Worm (Caenorhabditis elegans) whole organism, midembryonic: ENCODE data around the gene ech-5.

ENCODE experiments used
- T22C8.4 ChIP-seq: fragments of 200-800 bp; sonication (Bioruptor generic); IDR thresholded peaks from 2 replicates; pipeline ENCODE4 v1.3.6; 2022; ENCODE audit warnings: missing genetic modification characterization, missing compliant biosample characterization
- cog-1 ChIP-seq: sonication (generic microtip); optimal IDR thresholded peaks from 2 replicates; lab custom pipeline; 2016; ENCODE audit warnings: missing genetic modification characterization, missing compliant biosample characterization
- flt-1 ChIP-seq: fragments of 200-800 bp; sonication (Bioruptor generic); IDR thresholded peaks from 2 replicates; pipeline ENCODE4 v1.3.6; 2022; ENCODE audit warnings: missing genetic modification characterization, missing compliant biosample characterization
- klf-2 ChIP-seq: fragments of 200-800 bp; sonication (Bioruptor generic); conservative IDR thresholded peaks from 2 replicates; pipeline ENCODE4 v1.3.6; 2022; ENCODE audit warnings: missing genetic modification reagents, missing genetic modification characterization, missing compliant biosample characterization
- med-1 ChIP-seq: sonication (generic microtip); optimal IDR thresholded peaks from 2 replicates; lab custom pipeline; 2017; ENCODE audit warnings: missing genetic modification characterization, mild to moderate bottlenecking, missing compliant biosample characterization, antibody characterized with exemption, missing genetic modification reagents; ENCODE audit not compliant: insufficient read depth
- ref-1 ChIP-seq: fragments of 200-800 bp; sonication (Bioruptor generic); conservative IDR thresholded peaks from 2 replicates; pipeline ENCODE4 v1.3.6; 2022; ENCODE audit warnings: missing genetic modification reagents, missing genetic modification characterization, missing compliant biosample characterization
- tab-1 ChIP-seq: fragments of 200-800 bp; sonication (Bioruptor generic); IDR thresholded peaks from 2 replicates; pipeline ENCODE4 v1.3.6; 2022; ENCODE audit warnings: missing genetic modification characterization, missing compliant biosample characterization
- ztf-23 ChIP-seq: fragments of 200-800 bp; sonication (Bioruptor generic); IDR thresholded peaks from 2 replicates; pipeline ENCODE4 v1.3.6; 2022; ENCODE audit warnings: missing genetic modification reagents, missing genetic modification characterization, missing compliant biosample characterization
- ztf-29 ChIP-seq: fragments of 200-800 bp; sonication (Bioruptor generic); IDR thresholded peaks from 2 replicates; pipeline ENCODE4 v1.3.6; 2022; ENCODE audit warnings: missing genetic modification reagents, missing genetic modification characterization, missing compliant biosample characterization

ech-5 gene

ce11 chrIV:796521-797073 is at the start of gene ech-5, which contains the start of gene F56B3.11:
ech-5 (plus strand) TSS chrIV:797023.
F56B3.11 (minus strand) TSS chrIV:796571.
- TF ChIP-seq flt-1 (GFP tag; lab: Robert Waterston, UW) (peak; percentile 44; the same call in 1 of the 2 replicates), cog-1 (tag; lab: Kevin White, UChicago) (peak; percentile 87), klf-2 (peak; percentile 81), ztf-29 (GFP tag; lab: Robert Waterston, UW) (no peak; the same call in 1 of the 2 replicates), ztf-23 (GFP tag; lab: Robert Waterston, UW) (peak; percentile 79)

ce11 chrIV:749557-749956 is 47.3 kb upstream of the ech-5 start:
- TF ChIP-seq ref-1 (GFP tag; lab: Robert Waterston, UW), result no peak
- TF ChIP-seq tab-1 (GFP tag; lab: Robert Waterston, UW), result no peak
- TF ChIP-seq flt-1 (GFP tag; lab: Robert Waterston, UW), result no peak
- no peak for TF ChIP-seq ztf-23 (GFP tag; lab: Robert Waterston, UW)
- no peak for TF ChIP-seq med-1
- TF ChIP-seq cog-1 (tag; lab: Kevin White, UChicago), result no peak

ce11 chrIV:754357-754972 is 42.4 kb upstream of the ech-5 start:
- TF ChIP-seq flt-1 (GFP tag; lab: Robert Waterston, UW), result no peak
- no peak for TF ChIP-seq cog-1 (tag; lab: Kevin White, UChicago)
- TF ChIP-seq med-1, result no peak
- no peak for TF ChIP-seq klf-2
- no peak for TF ChIP-seq ztf-23 (GFP tag; lab: Robert Waterston, UW)
- no peak for TF ChIP-seq ref-1 (GFP tag; lab: Robert Waterston, UW)
- no peak for TF ChIP-seq tab-1 (GFP tag; lab: Robert Waterston, UW)
- no peak for TF ChIP-seq T22C8.4 (GFP tag; lab: Robert Waterston, UW)
- TF ChIP-seq ztf-29 (GFP tag; lab: Robert Waterston, UW), result no peak

DNA sequence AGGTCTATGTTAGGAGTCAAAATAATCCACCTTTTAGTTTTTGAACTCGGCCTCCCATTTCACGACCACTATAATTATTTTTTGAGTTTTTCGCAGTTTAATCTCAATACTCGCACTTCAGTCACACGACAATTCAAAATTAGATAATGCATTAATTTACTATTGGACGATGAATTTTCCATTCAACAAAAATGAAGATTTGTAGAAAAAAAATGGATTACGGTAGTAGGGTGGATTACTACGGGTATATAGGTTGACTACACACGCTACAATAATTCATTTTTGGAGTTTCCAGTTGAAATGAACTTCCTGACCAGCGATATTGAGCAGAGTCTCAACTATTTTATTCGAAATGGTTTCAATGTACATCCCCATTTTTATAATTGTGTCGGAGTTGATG is 40.4 kb upstream of the ech-5 start, which contains the start of gene srt-23:
Gene srt-23, plus strand, starts transcription at position 301 of the 400 bp plus-strand sequence.
- TF ChIP-seq flt-1 (GFP tag; lab: Robert Waterston, UW) (no peak), ztf-23 (GFP tag; lab: Robert Waterston, UW) (no peak), T22C8.4 (GFP tag; lab: Robert Waterston, UW) (no peak)

ce11 chrIV:756956-757355 is 39.9 kb upstream of the ech-5 start:
- TF ChIP-seq tab-1 (GFP tag; lab: Robert Waterston, UW) (no peak), cog-1 (tag; lab: Kevin White, UChicago) (no peak), ztf-23 (GFP tag; lab: Robert Waterston, UW) (no peak), T22C8.4 (GFP tag; lab: Robert Waterston, UW) (no peak), med-1 (no peak), ref-1 (GFP tag; lab: Robert Waterston, UW) (no peak), flt-1 (GFP tag; lab: Robert Waterston, UW) (no peak), klf-2 (no peak), ztf-29 (GFP tag; lab: Robert Waterston, UW) (no peak)

- TF ChIP-seq flt-1 (GFP tag; lab: Robert Waterston, UW) (no peak), ztf-23 (GFP tag; lab: Robert Waterston, UW) (no peak), med-1 (no peak), tab-1 (GFP tag; lab: Robert Waterston, UW) (no peak), ref-1 (GFP tag; lab: Robert Waterston, UW) (no peak)
These were observed 39.3 kb upstream of the ech-5 start for ce11 chrIV:757548-757947.

- no peak for TF ChIP-seq klf-2
- no peak for TF ChIP-seq ztf-29 (GFP tag; lab: Robert Waterston, UW)
- TF ChIP-seq ztf-23 (GFP tag; lab: Robert Waterston, UW), result no peak
- TF ChIP-seq T22C8.4 (GFP tag; lab: Robert Waterston, UW), result no peak
- TF ChIP-seq ref-1 (GFP tag; lab: Robert Waterston, UW), result no peak
- no peak for TF ChIP-seq flt-1 (GFP tag; lab: Robert Waterston, UW)
- TF ChIP-seq cog-1 (tag; lab: Kevin White, UChicago), result no peak
These were observed 36.6 kb upstream of the ech-5 start, which contains the start of gene gst-40 for ce11 chrIV:760267-760666. gst-40 (plus strand) TSS chrIV:760502.

ce11 chrIV:762016-762459 is 34.8 kb upstream of the ech-5 start:
- TF ChIP-seq cog-1 (tag; lab: Kevin White, UChicago), result no peak
- TF ChIP-seq ref-1 (GFP tag; lab: Robert Waterston, UW), result no peak
- TF ChIP-seq med-1, result no peak
- no peak for TF ChIP-seq ztf-29 (GFP tag; lab: Robert Waterston, UW)
- TF ChIP-seq T22C8.4 (GFP tag; lab: Robert Waterston, UW), result no peak
- TF ChIP-seq flt-1 (GFP tag; lab: Robert Waterston, UW), result no peak
- TF ChIP-seq klf-2, result no peak
- TF ChIP-seq tab-1 (GFP tag; lab: Robert Waterston, UW), result no peak

ce11 chrIV:762486-763376 is 34.1 kb upstream of the ech-5 start:
- TF ChIP-seq tab-1 (GFP tag; lab: Robert Waterston, UW), result peak; percentile 51; the same call in 1 of the 2 replicates
- TF ChIP-seq ztf-23 (GFP tag; lab: Robert Waterston, UW), result 0 out of 2 replicates have a peak, but pooled peaks have one; percentile 20
- TF ChIP-seq ref-1 (GFP tag; lab: Robert Waterston, UW), result no peak
- no peak for TF ChIP-seq flt-1 (GFP tag; lab: Robert Waterston, UW)
